Fruit fly (Drosophila melanogaster) whole organism, embryonic: ENCODE results near the gene Inx5.

Experiments used
- Atf6 ChIP-seq: fragments of 200-800 bp; sonication (Bioruptor generic); IDR thresholded peaks from 2 replicates; pipeline ENCODE4 v1.3.6; 2022; ENCODE audit warnings: missing biosample characterization, missing genetic modification characterization
- Bgb ChIP-seq: fragments of 200-800 bp; sonication (Bioruptor generic); IDR thresholded peaks from 2 replicates; pipeline ENCODE4 v1.3.6; 2022; ENCODE audit warnings: missing biosample characterization, missing genetic modification characterization; ENCODE audit not compliant: partially characterized antibody
- CG10959 ChIP-seq: fragments of 200-800 bp; sonication (Bioruptor generic); IDR thresholded peaks from 2 replicates; pipeline ENCODE4 v1.3.6; 2022; ENCODE audit warnings: missing biosample characterization, missing genetic modification characterization
- CG13123 ChIP-seq: fragments of 200-800 bp; sonication (Bioruptor generic); optimal IDR thresholded peaks from 2 replicates; lab custom pipeline; 2016; ENCODE audit warnings: missing biosample characterization, missing genetic modification characterization
- CG13424 ChIP-seq: fragments of 200-800 bp; sonication (Bioruptor generic); optimal IDR thresholded peaks from 2 replicates; lab custom pipeline; 2019; ENCODE audit warnings: missing biosample characterization, mild to moderate bottlenecking, missing genetic modification characterization, moderate library complexity
- CG15269 ChIP-seq: fragments of 200-800 bp; sonication (Bioruptor generic); optimal IDR thresholded peaks from 2 replicates; lab custom pipeline; 2018; ENCODE audit warnings: missing biosample characterization, mild to moderate bottlenecking, missing genetic modification characterization, moderate library complexity
- CG17568 ChIP-seq: fragments of 200-800 bp; sonication (Bioruptor generic); optimal IDR thresholded peaks from 2 replicates; lab custom pipeline; 2018; ENCODE audit warnings: missing biosample characterization, mild to moderate bottlenecking, missing genetic modification characterization, moderate library complexity
- CG18619 ChIP-seq: fragments of 200-800 bp; sonication (Bioruptor generic); optimal IDR thresholded peaks from 3 replicates; lab custom pipeline; 2017; ENCODE audit warnings: missing biosample characterization, mild to moderate bottlenecking, missing genetic modification characterization
- CG2712 ChIP-seq: fragments of 200-800 bp; optimal IDR thresholded peaks from 3 replicates; lab custom pipeline; 2019; ENCODE audit warnings: missing biosample characterization, mild to moderate bottlenecking, missing genetic modification characterization, moderate library complexity
- CG3065 ChIP-seq: fragments of 200-800 bp; sonication (Bioruptor generic); optimal IDR thresholded peaks from 2 replicates; lab custom pipeline; 2016; ENCODE audit warnings: missing biosample characterization, missing genetic modification characterization
- CG31224 ChIP-seq: fragments of 200-800 bp; sonication (Bioruptor generic); IDR thresholded peaks from 2 replicates; pipeline ENCODE4 v1.3.6; 2022; ENCODE audit warnings: missing biosample characterization, missing genetic modification characterization
- CG33557 ChIP-seq: fragments of 200-800 bp; sonication (Bioruptor generic); optimal IDR thresholded peaks from 2 replicates; lab custom pipeline; 2019; ENCODE audit warnings: missing biosample characterization, mild to moderate bottlenecking, missing genetic modification characterization, moderate library complexity
- CG4282 ChIP-seq: fragments of 200-800 bp; sonication (Bioruptor generic); optimal IDR thresholded peaks from 2 replicates; lab custom pipeline; 2016; ENCODE audit warnings: missing biosample characterization, missing genetic modification characterization
- CG4707 ChIP-seq: fragments of 200-800 bp; sonication (Bioruptor generic); optimal IDR thresholded peaks from 2 replicates; lab custom pipeline; 2018; ENCODE audit warnings: missing biosample characterization, mild to moderate bottlenecking, missing genetic modification characterization, moderate library complexity
- CG4730 ChIP-seq: fragments of 200-800 bp; sonication (Bioruptor generic); IDR thresholded peaks from 2 replicates; pipeline ENCODE4 v1.3.6; 2022; ENCODE audit warnings: missing biosample characterization, missing genetic modification characterization
- CG6791 ChIP-seq: fragments of 200-800 bp; sonication (Bioruptor generic); IDR thresholded peaks from 3 replicates; pipeline ENCODE4 v1.3.6; 2022; ENCODE audit warnings: missing biosample characterization, missing genetic modification characterization; ENCODE audit not compliant: partially characterized antibody
- CG7963 ChIP-seq: fragments of 200-800 bp; sonication (Bioruptor generic); IDR thresholded peaks from 3 replicates; pipeline ENCODE4 v1.3.6; 2022; ENCODE audit warnings: missing biosample characterization, missing genetic modification characterization; ENCODE audit not compliant: partially characterized antibody
- CG9817 ChIP-seq: fragments of 200-800 bp; sonication (Bioruptor generic); optimal IDR thresholded peaks from 2 replicates; lab custom pipeline; 2018; ENCODE audit warnings: missing biosample characterization, mild to moderate bottlenecking, missing genetic modification characterization, moderate library complexity
- Dfd ChIP-seq, 2 experiments: fragments of >200 bp; optimal IDR thresholded peaks; 2 replicates each; lab custom pipeline; 2017; ENCODE audit warnings: missing biosample characterization in 2 of 2, missing genetic modification characterization in 2 of 2
- HmgZ ChIP-seq: fragments of 200-800 bp; sonication (Bioruptor generic); optimal IDR thresholded peaks from 2 replicates; lab custom pipeline; 2018; ENCODE audit warnings: missing biosample characterization, mild to moderate bottlenecking, missing genetic modification characterization
- Hr3 ChIP-seq: fragments of 200-800 bp; sonication (Bioruptor generic); optimal IDR thresholded peaks from 3 replicates; lab custom pipeline; 2016; ENCODE audit warnings: missing biosample characterization, missing genetic modification characterization
- Hr39 ChIP-seq: fragments of >200 bp; optimal IDR thresholded peaks from 2 replicates; lab custom pipeline; 2017
- NFAT ChIP-seq: fragments of 200-800 bp; sonication (Bioruptor generic); IDR thresholded peaks from 2 replicates; pipeline ENCODE4 v1.3.6; 2022; ENCODE audit warnings: missing biosample characterization, missing genetic modification characterization
- Sin3A ChIP-seq: fragments of >200 bp; optimal IDR thresholded peaks from 2 replicates; lab custom pipeline; 2018
- Usf ChIP-seq: fragments of 200-800 bp; sonication (Bioruptor generic); optimal IDR thresholded peaks from 2 replicates; lab custom pipeline; 2017; ENCODE audit warnings: missing genotype, missing biosample characterization, missing genetic modification characterization
- Xbp1 ChIP-seq: fragments of 200-800 bp; sonication (Bioruptor generic); optimal IDR thresholded peaks from 3 replicates; lab custom pipeline; 2016; ENCODE audit warnings: missing biosample characterization, mild to moderate bottlenecking, missing genetic modification characterization
- ara ChIP-seq: fragments of 200-800 bp; sonication (Bioruptor generic); IDR thresholded peaks from 2 replicates; pipeline ENCODE4 v1.3.6; 2022; ENCODE audit warnings: missing biosample characterization, missing genetic modification characterization
- ash1 ChIP-seq: fragments of 200-800 bp; sonication (Bioruptor generic); optimal IDR thresholded peaks from 2 replicates; lab custom pipeline; 2018; ENCODE audit warnings: missing biosample characterization, mild to moderate bottlenecking, missing genetic modification characterization
- br ChIP-seq: fragments of >200 bp; optimal IDR thresholded peaks from 2 replicates; lab custom pipeline; 2017
- cg ChIP-seq: fragments of 200-800 bp; sonication (Bioruptor generic); optimal IDR thresholded peaks from 3 replicates; lab custom pipeline; 2019; ENCODE audit warnings: missing biosample characterization, mild to moderate bottlenecking, missing genetic modification characterization, moderate library complexity
- chn ChIP-seq: fragments of 200-800 bp; sonication (Bioruptor generic); optimal IDR thresholded peaks from 2 replicates; lab custom pipeline; 2016; ENCODE audit warnings: missing biosample characterization, missing genetic modification characterization
- crol ChIP-seq: fragments of 200-800 bp; sonication (Bioruptor generic); IDR thresholded peaks from 2 replicates; pipeline ENCODE4 v1.3.6; 2022; ENCODE audit warnings: missing biosample characterization, missing genetic modification characterization
- danr ChIP-seq: fragments of 200-800 bp; sonication (Bioruptor generic); IDR thresholded peaks from 2 replicates; pipeline ENCODE4 v1.3.6; 2022; ENCODE audit warnings: missing biosample characterization, missing genetic modification characterization
- dm ChIP-seq: fragments of 200-800 bp; sonication (Bioruptor generic); optimal IDR thresholded peaks from 3 replicates; lab custom pipeline; 2016; ENCODE audit warnings: missing biosample characterization, missing genetic modification characterization
- dmrt99B ChIP-seq: fragments of 200-800 bp; sonication (Bioruptor generic); optimal IDR thresholded peaks from 2 replicates; lab custom pipeline; 2018; ENCODE audit warnings: missing biosample characterization, mild to moderate bottlenecking, missing genetic modification characterization, moderate library complexity
- eyg ChIP-seq: fragments of 200-800 bp; sonication (Bioruptor generic); optimal IDR thresholded peaks from 3 replicates; lab custom pipeline; 2016; ENCODE audit warnings: missing biosample characterization, missing genetic modification characterization
- fd64A ChIP-seq: fragments of 200-800 bp; sonication (Bioruptor generic); optimal IDR thresholded peaks from 3 replicates; lab custom pipeline; 2018; ENCODE audit warnings: missing biosample characterization, mild to moderate bottlenecking, missing genetic modification characterization
- gcm ChIP-seq: fragments of 200-800 bp; sonication (Bioruptor generic); optimal IDR thresholded peaks from 2 replicates; lab custom pipeline; 2019; ENCODE audit warnings: missing biosample characterization, mild to moderate bottlenecking, missing genetic modification characterization, moderate library complexity
- gfzf ChIP-seq: fragments of 200-800 bp; sonication (Bioruptor generic); optimal IDR thresholded peaks from 2 replicates; lab custom pipeline; 2016; ENCODE audit warnings: missing biosample characterization, mild to moderate bottlenecking, missing genetic modification characterization, moderate library complexity
- her ChIP-seq: fragments of 200-800 bp; sonication (Bioruptor generic); optimal IDR thresholded peaks from 2 replicates; lab custom pipeline; 2016; ENCODE audit warnings: missing biosample characterization, missing genetic modification characterization
- jumu ChIP-seq: fragments of 200-800 bp; sonication (Bioruptor generic); optimal IDR thresholded peaks from 3 replicates; lab custom pipeline; 2016; ENCODE audit warnings: missing biosample characterization, missing genetic modification characterization
- mld ChIP-seq: fragments of 200-800 bp; sonication (Bioruptor generic); IDR thresholded peaks from 3 replicates; pipeline ENCODE4 v1.3.6; 2022; ENCODE audit warnings: missing biosample characterization, missing genetic modification characterization; ENCODE audit not compliant: partially characterized antibody
- nau ChIP-seq: fragments of 200-800 bp; sonication (Bioruptor generic); optimal IDR thresholded peaks from 3 replicates; lab custom pipeline; 2017; ENCODE audit warnings: missing biosample characterization, mild to moderate bottlenecking, missing genetic modification characterization, missing genetic modification reagents
- pan ChIP-seq, 4 experiments: fragments of >200 bp in 3 of 4; fragments of 200-800 bp in 1 of 4; sonication (Bioruptor generic) in 1 of 4; optimal IDR thresholded peaks in 3 of 4; IDR thresholded peaks in 1 of 4; 2 replicates each; pipeline versions ENCODE4 v1.3.6 to Lab custom; 2017 to 2022; ENCODE audit warnings: missing biosample characterization in 2 of 4, missing genetic modification characterization in 2 of 4, mixed read lengths in 1 of 4
- pho ChIP-seq: fragments of 200-800 bp; sonication (Bioruptor generic); optimal IDR thresholded peaks from 2 replicates; lab custom pipeline; 2016; ENCODE audit warnings: missing biosample characterization, missing genetic modification characterization
- pnt ChIP-seq: fragments of 200-800 bp; sonication (Bioruptor generic); optimal IDR thresholded peaks from 3 replicates; lab custom pipeline; 2016; ENCODE audit warnings: missing biosample characterization, missing genetic modification characterization
- scrt ChIP-seq: fragments of 200-800 bp; sonication (Bioruptor generic); optimal IDR thresholded peaks from 2 replicates; lab custom pipeline; 2018; ENCODE audit warnings: missing biosample characterization, mild to moderate bottlenecking, missing genetic modification characterization, moderate library complexity
- sens ChIP-seq: fragments of 200-800 bp; sonication (Bioruptor generic); peaks from one replicate; lab custom pipeline; 2016; ENCODE audit warnings: missing biosample characterization, missing genetic modification characterization
- sima ChIP-seq: fragments of 200-800 bp; sonication (Bioruptor generic); optimal IDR thresholded peaks from 2 replicates; lab custom pipeline; 2016; ENCODE audit warnings: missing biosample characterization, missing genetic modification characterization
- stwl ChIP-seq: fragments of 200-800 bp; sonication (Bioruptor generic); optimal IDR thresholded peaks from 3 replicates; lab custom pipeline; 2018; ENCODE audit warnings: missing biosample characterization, mild to moderate bottlenecking, missing genetic modification characterization, moderate library complexity
- tll ChIP-seq, 2 experiments: fragments of 200-800 bp in 1 of 2; fragments of >200 bp in 1 of 2; sonication (Bioruptor generic) in 1 of 2; optimal IDR thresholded peaks; 2 replicates each; lab custom pipeline; 2017 to 2019; ENCODE audit warnings: missing biosample characterization in 2 of 2, missing genetic modification characterization in 2 of 2, mild to moderate bottlenecking in 1 of 2, moderate library complexity in 1 of 2

Gene Inx5

DNA sequence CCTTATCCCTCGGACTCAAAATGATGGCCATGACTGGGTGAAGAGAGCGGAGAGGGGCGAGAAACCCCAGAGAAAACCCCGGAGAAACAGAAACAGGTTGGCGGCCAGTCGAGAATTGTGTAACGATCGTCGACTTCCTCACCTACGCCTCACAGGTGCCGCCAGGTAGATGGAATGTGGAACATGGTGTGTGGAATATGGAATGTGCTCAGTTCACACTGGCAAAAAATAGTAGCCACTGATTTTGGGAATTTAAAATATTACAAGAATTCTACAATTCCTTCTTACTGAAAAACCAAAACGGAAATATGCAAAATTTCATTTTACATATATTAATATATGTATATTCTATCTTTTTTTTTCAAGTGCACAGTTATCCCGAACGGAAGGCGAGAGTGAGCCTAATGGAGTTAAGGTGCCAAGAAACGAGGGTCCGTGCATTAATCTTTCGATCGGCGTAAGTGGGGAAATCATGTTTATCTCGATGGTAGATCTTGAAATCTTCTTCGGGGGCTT lies 14.7 kb downstream of the Inx5 start (continued):
- TF ChIP-seq sens (GFP tag; lab: Kevin White, UChicago) = peak; percentile 92
- TF ChIP-seq ara (GFP tag; lab: Robert Waterston, UW) = peak; percentile 92
- peak; percentile 80 for TF ChIP-seq dmrt99B
- no peak for TF ChIP-seq tll (GFP tag; optimal IDR thresholded peaks at IDR 0.05; lab: Kevin White, UChicago)
- TF ChIP-seq Xbp1 = peak; percentile 78
- peak; percentile 63 for TF ChIP-seq CG9817 (tag; lab: Kevin White, UChicago)
- no peak for TF ChIP-seq sima (GFP tag; lab: Kevin White, UChicago)
- peak; percentile 65 for TF ChIP-seq scrt (GFP tag; lab: Kevin White, UChicago)
- TF ChIP-seq gcm = peak; percentile 85
- peak; percentile 36 for TF ChIP-seq CG4707 (GFP tag; lab: Kevin White, UChicago)
- TF ChIP-seq CG2712 (tag; lab: Kevin White, UChicago) = peak; percentile 95
- peak; percentile 97 for TF ChIP-seq CG33557 (GFP tag; lab: Kevin White, UChicago)
- TF ChIP-seq ash1 (GFP tag; lab: Kevin White, UChicago) = no peak
- TF ChIP-seq mld = no peak
- peak; percentile 37 for TF ChIP-seq jumu (GFP tag; lab: Kevin White, UChicago)
- peak; percentile 81 for TF ChIP-seq crol (GFP tag; lab: Robert Waterston, UW)
- peak; percentile 3 for TF ChIP-seq her (GFP tag; lab: Kevin White, UChicago)
- no peak for TF ChIP-seq Dfd (GFP tag; optimal IDR thresholded peaks at IDR 0.05; lab: Kevin White, UChicago)
- peak; percentile 92 for TF ChIP-seq CG10959 (GFP tag; lab: Robert Waterston, UW)
- peak; percentile 75 for TF ChIP-seq CG31224
- peak; percentile 79 for TF ChIP-seq CG4730
- TF ChIP-seq CG4282 = no peak
- TF ChIP-seq CG18619 = peak; percentile 76
- no peak for TF ChIP-seq dm
- TF ChIP-seq chn (GFP tag; lab: Kevin White, UChicago) = peak; percentile 69
- TF ChIP-seq stwl = peak; percentile 63
- no peak for TF ChIP-seq pan (optimal IDR thresholded peaks at IDR 0.05; lab: Kevin White, UChicago)
- peak in 1 of 2 experiments; percentile 76 for TF ChIP-seq pan (GFP tag; optimal IDR thresholded peaks at IDR 0.05 in 1 of 2, IDR thresholded peaks at IDR 0.05 in 1 of 2)
- TF ChIP-seq CG15269 (tag; lab: Kevin White, UChicago) = peak; percentile 60
- TF ChIP-seq CG17568 (GFP tag; lab: Kevin White, UChicago) = peak; percentile 67
- TF ChIP-seq pho = no peak
- TF ChIP-seq CG7963 = no peak
- TF ChIP-seq nau (GFP tag; lab: Kevin White, UChicago) = peak; percentile 46
- no peak for TF ChIP-seq eyg (GFP tag; lab: Kevin White, UChicago)
- TF ChIP-seq CG6791 (GFP tag; lab: Robert Waterston, UW) = peak; percentile 40; the same call in 2 of the 3 replicates
- peak; percentile 71 for TF ChIP-seq Usf
- TF ChIP-seq danr (GFP tag; lab: Robert Waterston, UW) = peak; percentile 64
- peak; percentile 83 for TF ChIP-seq CG13424 (tag; lab: Kevin White, UChicago)
- TF ChIP-seq HmgZ (tag; lab: Kevin White, UChicago) = peak; percentile 50
- no peak for TF ChIP-seq cg (GFP tag; lab: Kevin White, UChicago)
- TF ChIP-seq gfzf (GFP tag; lab: Kevin White, UChicago) = no peak
- peak; percentile 41 for TF ChIP-seq fd64A (GFP tag; lab: Kevin White, UChicago)
- TF ChIP-seq pnt (GFP tag; lab: Kevin White, UChicago) = peak; percentile 23
- TF ChIP-seq Atf6 (GFP tag; lab: Robert Waterston, UW) = peak; percentile 73
- peak; percentile 67 for TF ChIP-seq CG13123 (GFP tag; lab: Kevin White, UChicago)
- peak; percentile 65 for TF ChIP-seq CG3065 (GFP tag; lab: Kevin White, UChicago)
- no peak for TF ChIP-seq Sin3A
- TF ChIP-seq br (lab: Kevin White, UChicago) = no peak
- TF ChIP-seq Hr3 (GFP tag; lab: Kevin White, UChicago) = peak; percentile 79
- peak; percentile 68 for TF ChIP-seq NFAT (GFP tag; lab: Robert Waterston, UW)
- TF ChIP-seq Bgb = no peak
- no peak for TF ChIP-seq Hr39 (lab: Kevin White, UChicago)
